Worm (Caenorhabditis elegans) whole organism, midembryonic: Measurements from ENCODE around the gene F20G2.3.

Experiments
- T22C8.4 ChIP-seq: fragments of 200-800 bp; sonication (Bioruptor generic); IDR thresholded peaks from 2 replicates; pipeline ENCODE4 v1.3.6; 2022; ENCODE audit warnings: missing genetic modification characterization, missing compliant biosample characterization
- med-1 ChIP-seq: sonication (generic microtip); optimal IDR thresholded peaks from 2 replicates; lab custom pipeline; 2017; ENCODE audit warnings: missing genetic modification characterization, mild to moderate bottlenecking, missing compliant biosample characterization, antibody characterized with exemption, missing genetic modification reagents; ENCODE audit not compliant: insufficient read depth
- ref-1 ChIP-seq: fragments of 200-800 bp; sonication (Bioruptor generic); conservative IDR thresholded peaks from 2 replicates; pipeline ENCODE4 v1.3.6; 2022; ENCODE audit warnings: missing genetic modification reagents, missing genetic modification characterization, missing compliant biosample characterization
- ztf-29 ChIP-seq: fragments of 200-800 bp; sonication (Bioruptor generic); IDR thresholded peaks from 2 replicates; pipeline ENCODE4 v1.3.6; 2022; ENCODE audit warnings: missing genetic modification reagents, missing genetic modification characterization, missing compliant biosample characterization

ce11 chrV:13816877-13817276, 48.6 kb upstream of the F20G2.3 start, which contains the start of gene F55B12.2:
- no peak for TF ChIP-seq T22C8.4 (GFP tag; lab: Robert Waterston, UW)
- no peak for TF ChIP-seq ztf-29
- TF ChIP-seq ref-1 (GFP tag; lab: Robert Waterston, UW): no peak
- no peak for TF ChIP-seq med-1 (GFP tag; lab: Kevin White, UChicago)
